Fruit fly (Drosophila melanogaster): Measurements from ENCODE around the gene ZnT86D.

Gene ZnT86D

DNA sequence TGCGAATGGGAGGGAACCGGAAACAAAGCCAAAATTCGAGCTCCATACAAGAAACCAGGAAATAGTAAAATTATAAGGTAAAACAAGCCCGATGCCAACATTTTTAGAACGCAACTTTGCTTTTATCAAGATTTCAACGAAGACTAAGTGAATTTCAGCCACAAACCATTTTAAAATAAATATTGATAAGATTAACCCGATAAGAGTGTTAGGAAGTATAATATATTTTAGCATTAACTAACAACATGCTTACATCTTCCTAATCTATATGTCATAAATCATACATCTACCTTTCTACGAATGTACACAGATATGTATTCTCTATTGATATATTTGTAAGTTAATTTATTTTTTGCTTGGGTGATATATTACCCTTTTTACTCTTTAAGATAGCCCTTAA lies 48.4 kb downstream of the ZnT86D start, which contains the start of gene Ugt35E1:
Gene Ugt35E1 (minus strand): TSS at position 101 of the 400 bp plus-strand sequence.
- TF ChIP-seq CTCF (optimal IDR thresholded peaks at IDR 0.05) (no peak), CG8478 (optimal IDR thresholded peaks at IDR 0.05) (no peak)

All from S2 (cell line).